Worm (Caenorhabditis elegans) whole organism, L1 larva: ENCODE measurements around the gene rhr-1.

Experiments
- C04F5.9 ChIP-seq: sonication (generic microtip); optimal IDR thresholded peaks from 2 replicates; lab custom pipeline; 2016; ENCODE audit warnings: missing genetic modification characterization, missing compliant biosample characterization
- C16A3.4 ChIP-seq: fragments of 150-350 bp; optimal IDR thresholded peaks from 2 replicates; lab custom pipeline; 2014; ENCODE audit warnings: missing biosample characterization, missing genetic modification characterization
- C34B4.2 ChIP-seq: sonication (generic microtip); optimal IDR thresholded peaks from 2 replicates; lab custom pipeline; 2017; ENCODE audit warnings: mild to moderate bottlenecking, missing genetic modification characterization, missing compliant biosample characterization
- F16B12.6 ChIP-seq: fragments of 150-350 bp; optimal IDR thresholded peaks from 2 replicates; lab custom pipeline; 2014; ENCODE audit warnings: missing biosample characterization, missing genetic modification characterization
- Y116A8C.19 ChIP-seq: sonication (generic microtip); optimal IDR thresholded peaks from 2 replicates; lab custom pipeline; 2016; ENCODE audit warnings: missing compliant biosample characterization, missing genetic modification characterization, borderline replicate concordance
- aly-2 ChIP-seq: fragments of 150-350 bp; optimal IDR thresholded peaks from 2 replicates; lab custom pipeline; 2014; ENCODE audit warnings: missing biosample characterization, missing genetic modification characterization
- ama-1 ChIP-seq: fragments of 150-350 bp; optimal IDR thresholded peaks from 2 replicates; lab custom pipeline; 2014
- ceh-88 ChIP-seq: fragments of 200-800 bp; sonication (Bioruptor generic); IDR thresholded peaks from 2 replicates; pipeline ENCODE4 v1.3.6; 2022; ENCODE audit warnings: missing genetic modification characterization, missing compliant biosample characterization
- dsc-1 ChIP-seq: sonication (generic microtip); optimal IDR thresholded peaks from 2 replicates; lab custom pipeline; 2016; ENCODE audit warnings: mild to moderate bottlenecking, missing genetic modification characterization, missing compliant biosample characterization
- elt-3 ChIP-seq, 6 experiments: fragments of 150-350 bp in 1 of 6; sonication (generic microtip); optimal IDR thresholded peaks; 2 replicates each; lab custom pipeline; 2017 to 2018; ENCODE audit warnings: missing biosample characterization in 6 of 6, missing genetic modification characterization in 6 of 6, inconsistent platforms in 1 of 6
- fkh-10 ChIP-seq: sonication (generic microtip); optimal IDR thresholded peaks from 2 replicates; lab custom pipeline; 2017; ENCODE audit warnings: missing biosample characterization, missing genetic modification reagents, missing genetic modification characterization
- fkh-4 ChIP-seq: sonication (generic microtip); optimal IDR thresholded peaks from 2 replicates; lab custom pipeline; 2016; ENCODE audit warnings: missing compliant biosample characterization, missing genetic modification characterization, borderline replicate concordance
- fos-1 ChIP-seq: fragments of 150-350 bp; optimal IDR thresholded peaks from 2 replicates; lab custom pipeline; 2014; ENCODE audit warnings: missing biosample characterization, missing genetic modification characterization
- hlh-4 ChIP-seq: sonication (generic microtip); optimal IDR thresholded peaks from 2 replicates; lab custom pipeline; 2016; ENCODE audit warnings: mild to moderate bottlenecking, missing genetic modification characterization, missing compliant biosample characterization
- hpl-2 ChIP-seq: fragments of 150-350 bp; optimal IDR thresholded peaks from 2 replicates; lab custom pipeline; 2014; ENCODE audit warnings: missing biosample characterization, missing genetic modification reagents, missing genetic modification characterization
- jun-1 ChIP-seq: fragments of 150-350 bp; optimal IDR thresholded peaks from 2 replicates; lab custom pipeline; 2014; ENCODE audit warnings: missing biosample characterization, missing genetic modification reagents, missing genetic modification characterization
- lin-13 ChIP-seq: fragments of 150-350 bp; optimal IDR thresholded peaks from 2 replicates; lab custom pipeline; 2014; ENCODE audit warnings: missing biosample characterization, missing genetic modification reagents, missing genetic modification characterization
- lin-14 ChIP-seq: fragments of 200-800 bp; sonication (Bioruptor generic); optimal IDR thresholded peaks from 2 replicates; lab custom pipeline; 2018; ENCODE audit warnings: mild to moderate bottlenecking, missing genetic modification characterization, moderate library complexity, missing compliant biosample characterization
- lin-15B ChIP-seq: fragments of 150-350 bp; sonication (generic microtip); optimal IDR thresholded peaks from 3 replicates; lab custom pipeline; 2014; ENCODE audit warnings: missing biosample characterization, missing genetic modification characterization
- lin-35 ChIP-seq, 2 experiments: fragments of 150-350 bp; optimal IDR thresholded peaks; 2 replicates each; lab custom pipeline; 2014; ENCODE audit warnings: missing biosample characterization in 2 of 2, missing genetic modification characterization in 2 of 2, missing genetic modification reagents in 2 of 2
- lin-39 ChIP-seq: fragments of 150-350 bp; optimal IDR thresholded peaks from 2 replicates; lab custom pipeline; 2014; ENCODE audit warnings: missing biosample characterization, missing genetic modification reagents, missing genetic modification characterization
- lir-3 ChIP-seq: sonication (generic microtip); optimal IDR thresholded peaks from 2 replicates; lab custom pipeline; 2016; ENCODE audit warnings: mild to moderate bottlenecking, missing genetic modification characterization, moderate library complexity, missing compliant biosample characterization; ENCODE audit not compliant: poor library complexity
- lsy-2 ChIP-seq, 2 experiments: fragments of 150-350 bp; optimal IDR thresholded peaks; 2 replicates each; lab custom pipeline; 2014; ENCODE audit warnings: missing biosample characterization in 2 of 2, missing genetic modification characterization in 2 of 2
- mab-9 ChIP-seq: fragments of 200-800 bp; sonication (Bioruptor generic); IDR thresholded peaks from 2 replicates; pipeline ENCODE4 v1.3.6; 2022; ENCODE audit warnings: missing genetic modification reagents, missing genetic modification characterization, missing compliant biosample characterization
- mdl-1 ChIP-seq, 2 experiments: fragments of 150-350 bp; optimal IDR thresholded peaks; 2 replicates each; lab custom pipeline; 2014 to 2017; ENCODE audit warnings: missing biosample characterization in 2 of 2, missing genetic modification characterization in 2 of 2, inconsistent platforms in 1 of 2
- mef-2 ChIP-seq: fragments of 150-350 bp; optimal IDR thresholded peaks from 2 replicates; lab custom pipeline; 2014; ENCODE audit warnings: missing biosample characterization, missing genetic modification characterization
- nhr-237 ChIP-seq: fragments of 150-350 bp; optimal IDR thresholded peaks from 2 replicates; lab custom pipeline; 2014; ENCODE audit warnings: missing biosample characterization, missing genetic modification characterization
- nhr-47 ChIP-seq: sonication (generic microtip); optimal IDR thresholded peaks from 2 replicates; lab custom pipeline; 2016; ENCODE audit warnings: mild to moderate bottlenecking, missing genetic modification characterization, moderate library complexity, missing compliant biosample characterization
- nhr-71 ChIP-seq: sonication (generic microtip); optimal IDR thresholded peaks from 2 replicates; lab custom pipeline; 2016; ENCODE audit warnings: mild to moderate bottlenecking, missing genetic modification characterization, moderate library complexity, missing compliant biosample characterization
- nhr-76 ChIP-seq: sonication (generic microtip); optimal IDR thresholded peaks from 2 replicates; lab custom pipeline; 2017; ENCODE audit warnings: missing biosample characterization, missing genetic modification characterization
- nhr-77 ChIP-seq: fragments of 150-350 bp; optimal IDR thresholded peaks from 2 replicates; lab custom pipeline; 2014; ENCODE audit warnings: missing biosample characterization, missing genetic modification characterization
- pag-3 ChIP-seq: sonication (generic microtip); optimal IDR thresholded peaks from 2 replicates; lab custom pipeline; 2017; ENCODE audit warnings: missing genetic modification characterization, mild to moderate bottlenecking, missing compliant biosample characterization, antibody characterized with exemption, borderline replicate concordance; ENCODE audit not compliant: insufficient read depth
- rnt-1 ChIP-seq: sonication (generic microtip); optimal IDR thresholded peaks from 2 replicates; lab custom pipeline; 2016; ENCODE audit warnings: mild to moderate bottlenecking, missing genetic modification characterization, moderate library complexity, missing compliant biosample characterization
- skn-1 ChIP-seq: fragments of 150-350 bp; optimal IDR thresholded peaks from 2 replicates; lab custom pipeline; 2014; ENCODE audit warnings: missing biosample characterization, missing genetic modification characterization
- snpc-4 ChIP-seq: fragments of 150-350 bp; optimal IDR thresholded peaks from 2 replicates; lab custom pipeline; 2014; ENCODE audit warnings: missing biosample characterization, missing genetic modification characterization
- sptf-1 ChIP-seq: fragments of 150-350 bp; optimal IDR thresholded peaks from 2 replicates; lab custom pipeline; 2014; ENCODE audit warnings: missing biosample characterization, missing genetic modification characterization
- swsn-7 ChIP-seq: sonication (generic microtip); optimal IDR thresholded peaks from 2 replicates; lab custom pipeline; 2016; ENCODE audit warnings: missing genetic modification characterization, missing compliant biosample characterization
- tbx-2 ChIP-seq: sonication (generic microtip); optimal IDR thresholded peaks from 2 replicates; lab custom pipeline; 2016; ENCODE audit warnings: missing genetic modification characterization, missing compliant biosample characterization
- unc-62 ChIP-seq: fragments of 150-350 bp; optimal IDR thresholded peaks from 2 replicates; lab custom pipeline; 2014; ENCODE audit warnings: missing biosample characterization, missing genetic modification reagents, missing genetic modification characterization
- unc-86 ChIP-seq: sonication (generic microtip); optimal IDR thresholded peaks from 2 replicates; lab custom pipeline; 2016; ENCODE audit warnings: missing genetic modification characterization, missing compliant biosample characterization
- vab-15 ChIP-seq: sonication (generic microtip); optimal IDR thresholded peaks from 2 replicates; lab custom pipeline; 2017; ENCODE audit warnings: missing genotype, mild to moderate bottlenecking, missing genetic modification characterization, missing compliant biosample characterization
- ztf-11 ChIP-seq, 2 experiments: sonication (generic microtip); optimal IDR thresholded peaks; 2 replicates each; lab custom pipeline; 2016 to 2017; ENCODE audit warnings: missing genetic modification characterization in 2 of 2, missing biosample characterization in 1 of 2, missing compliant biosample characterization in 1 of 2
- ztf-4 ChIP-seq: fragments of 150-350 bp; optimal IDR thresholded peaks from 2 replicates; lab custom pipeline; 2014; ENCODE audit warnings: missing biosample characterization, missing genetic modification characterization

Gene rhr-1

ce11 chrV:5442366-5442765, 14.4 kb downstream of the rhr-1 start:
- peak; percentile 28 for TF ChIP-seq lin-14 (GFP tag; lab: Kevin White, UChicago)
- TF ChIP-seq mab-9 = 0 out of 2 replicates have a peak, but pooled peaks have one; percentile 11
- TF ChIP-seq pag-3 (tag; lab: Kevin White, UChicago) = no peak

ce11 chrV:5444037-5444436, 16.1 kb downstream of the rhr-1 start:
- TF ChIP-seq lin-39 (no peak), fkh-4 (tag; lab: Kevin White, UChicago) (peak; percentile 19), dsc-1 (tag; lab: Kevin White, UChicago) (peak; percentile 56)

ce11 chrV:5445839-5446238, 17.9 kb downstream of the rhr-1 start, which contains the start of gene F08F3.1:
Gene F08F3.1 (plus strand): TSS chrV:5446139.
- no peak for TF ChIP-seq jun-1 (tag; lab: Kevin White, UChicago)
- no peak for TF ChIP-seq Y116A8C.19
- TF ChIP-seq F16B12.6 = no peak
- TF ChIP-seq hpl-2 = no peak
- TF ChIP-seq hlh-4 = no peak
- no peak for TF ChIP-seq nhr-76 (tag; lab: Kevin White, UChicago)
- TF ChIP-seq lir-3 = no peak
- no peak for TF ChIP-seq dsc-1 (tag; lab: Kevin White, UChicago)
- TF ChIP-seq mdl-1 (tag; optimal IDR thresholded peaks at IDR 0.05; lab: Kevin White, UChicago) = no peak
- TF ChIP-seq unc-86 (tag; lab: Kevin White, UChicago) = no peak
- TF ChIP-seq nhr-77 = no peak
- TF ChIP-seq skn-1 (tag; lab: Kevin White, UChicago) = no peak
- TF ChIP-seq, all 84 proteins: peak for 0

- no peak for TF ChIP-seq swsn-7 (tag; lab: Kevin White, UChicago)
- TF ChIP-seq Y116A8C.19 = no peak
- TF ChIP-seq fkh-4 (tag; lab: Kevin White, UChicago) = peak; percentile 63
- no peak for TF ChIP-seq nhr-47 (tag; lab: Kevin White, UChicago)
- no peak for TF ChIP-seq sptf-1
- no peak for TF ChIP-seq vab-15
- no peak for TF ChIP-seq ztf-11 (tag; optimal IDR thresholded peaks at IDR 0.05; lab: Kevin White, UChicago)
- TF ChIP-seq snpc-4 (tag; lab: Kevin White, UChicago) = no peak
- TF ChIP-seq dsc-1 (tag; lab: Kevin White, UChicago) = peak; percentile 89
- TF ChIP-seq lin-15B (tag; lab: Kevin White, UChicago) = no peak
- TF ChIP-seq nhr-237 (tag; lab: Kevin White, UChicago) = no peak
- TF ChIP-seq fkh-10 (GFP tag; lab: Kevin White, UChicago) = no peak
- no peak for TF ChIP-seq pag-3 (tag; lab: Kevin White, UChicago)
- no peak for TF ChIP-seq lin-13 (GFP tag; lab: Kevin White, UChicago)
These were observed 19.1 kb downstream of the rhr-1 start for ce11 chrV:5447057-5447456.

- TF ChIP-seq fos-1 (no peak), rnt-1 (tag; lab: Kevin White, UChicago) (no peak), ztf-4 (tag; lab: Kevin White, UChicago) (no peak), Y116A8C.19 (no peak), nhr-71 (tag; lab: Kevin White, UChicago) (no peak)
These were observed 22.8 kb downstream of the rhr-1 start for ce11 chrV:5450742-5451141.

- TF ChIP-seq elt-3 (tag; optimal IDR thresholded peaks at IDR 0.05; lab: Kevin White, UChicago) (no peak), fos-1 (no peak), lsy-2 (tag; optimal IDR thresholded peaks at IDR 0.05; lab: Kevin White, UChicago) (no peak), nhr-237 (tag; lab: Kevin White, UChicago) (no peak), C04F5.9 (no peak), mdl-1 (tag; optimal IDR thresholded peaks at IDR 0.05; lab: Kevin White, UChicago) (no peak), C34B4.2 (tag; lab: Kevin White, UChicago) (no peak), ceh-88 (GFP tag; lab: Robert Waterston, UW) (no peak), snpc-4 (tag; lab: Kevin White, UChicago) (no peak), aly-2 (tag; lab: Kevin White, UChicago) (no peak), lin-35 (GFP tag; optimal IDR thresholded peaks at IDR 0.05; lab: Kevin White, UChicago) (no peak), C16A3.4 (tag; lab: Kevin White, UChicago) (no peak), nhr-76 (tag; lab: Kevin White, UChicago) (no peak), ama-1 (lab: Kevin White, UChicago) (no peak), tbx-2 (tag; lab: Kevin White, UChicago) (no peak), pag-3 (tag; lab: Kevin White, UChicago) (no peak), mef-2 (tag; lab: Kevin White, UChicago) (no peak), unc-62 (no peak)
These were observed 25.7 kb downstream of the rhr-1 start, which contains the start of gene glc-3 for ce11 chrV:5453615-5454014. Gene glc-3 (minus strand): TSS chrV:5453715.
